Worm (Caenorhabditis elegans) whole organism, L1 larva: ENCODE data around the gene W08F4.1.

Source experiments
- aly-2 ChIP-seq: fragments of 150-350 bp; optimal IDR thresholded peaks from 2 replicates; lab custom pipeline; 2014; ENCODE audit warnings: missing biosample characterization, missing genetic modification characterization
- dpl-1 ChIP-seq, 3 experiments: fragments of 150-350 bp in 2 of 3; sonication (generic microtip) in 1 of 3; optimal IDR thresholded peaks; 2 replicates each; lab custom pipeline; 2014 to 2017; ENCODE audit warnings: missing biosample characterization in 3 of 3, missing genetic modification characterization in 3 of 3, missing genetic modification reagents in 3 of 3
- egl-13 ChIP-seq: sonication (generic microtip); optimal IDR thresholded peaks from 2 replicates; lab custom pipeline; 2016; ENCODE audit warnings: missing genotype, missing genetic modification reagents, missing genetic modification characterization, missing compliant biosample characterization
- elt-2 ChIP-seq: sonication (generic microtip); optimal IDR thresholded peaks from 2 replicates; lab custom pipeline; 2016; ENCODE audit warnings: missing genetic modification characterization, mild to moderate bottlenecking, inconsistent platforms, missing compliant biosample characterization, missing genetic modification reagents
- fos-1 ChIP-seq: fragments of 150-350 bp; optimal IDR thresholded peaks from 2 replicates; lab custom pipeline; 2014; ENCODE audit warnings: missing biosample characterization, missing genetic modification characterization
- lin-13 ChIP-seq: fragments of 150-350 bp; optimal IDR thresholded peaks from 2 replicates; lab custom pipeline; 2014; ENCODE audit warnings: missing biosample characterization, missing genetic modification reagents, missing genetic modification characterization
- lir-3 ChIP-seq: sonication (generic microtip); optimal IDR thresholded peaks from 2 replicates; lab custom pipeline; 2016; ENCODE audit warnings: mild to moderate bottlenecking, missing genetic modification characterization, moderate library complexity, missing compliant biosample characterization; ENCODE audit not compliant: poor library complexity
- nhr-11 ChIP-seq: fragments of 150-350 bp; optimal IDR thresholded peaks from 2 replicates; lab custom pipeline; 2014; ENCODE audit warnings: missing biosample characterization, missing genetic modification characterization
- nhr-12 ChIP-seq: sonication (generic microtip); optimal IDR thresholded peaks from 2 replicates; lab custom pipeline; 2017; ENCODE audit warnings: missing biosample characterization, missing genetic modification characterization
- skn-1 ChIP-seq: fragments of 150-350 bp; optimal IDR thresholded peaks from 2 replicates; lab custom pipeline; 2014; ENCODE audit warnings: missing biosample characterization, missing genetic modification characterization
- snpc-4 ChIP-seq: fragments of 150-350 bp; optimal IDR thresholded peaks from 2 replicates; lab custom pipeline; 2014; ENCODE audit warnings: missing biosample characterization, missing genetic modification characterization

- TF ChIP-seq nhr-11 (no peak), fos-1 (tag; lab: Kevin White, UChicago) (no peak), nhr-12 (tag; lab: Kevin White, UChicago) (no peak), aly-2 (no peak), lin-13 (GFP tag; lab: Kevin White, UChicago) (no peak), dpl-1 (GFP tag; optimal IDR thresholded peaks at IDR 0.05; lab: Kevin White, UChicago) (no peak), skn-1 (tag; lab: Kevin White, UChicago) (no peak), snpc-4 (tag; lab: Kevin White, UChicago) (no peak), egl-13 (tag; lab: Kevin White, UChicago) (no peak), elt-2 (tag; lab: Kevin White, UChicago) (no peak), lir-3 (tag; lab: Kevin White, UChicago) (no peak)
Measured at ce11 chrII:605267-605666, 11.9 kb downstream of the W08F4.1 start, which contains the start of gene W04H10.2.
